Fruit fly (Drosophila melanogaster) Kc167 (cell line): ENCODE results near the gene Actn.

Source experiments
- Myc ChIP-seq: fragments of >200 bp; optimal IDR thresholded peaks from 2 replicates; lab custom pipeline; 2017; ENCODE audit warnings: missing external identifiers
- insv ChIP-seq: fragments of >200 bp; optimal IDR thresholded peaks from 3 replicates; lab custom pipeline; 2018; ENCODE audit warnings: missing external identifiers
- psq ChIP-seq: fragments of >200 bp; optimal IDR thresholded peaks from 2 replicates; lab custom pipeline; 2017; ENCODE audit warnings: missing external identifiers

- TF ChIP-seq psq, result no peak
- no peak for TF ChIP-seq insv
- TF ChIP-seq Myc (lab: Kevin White, UChicago), result no peak
Measured at dm6 chrX:2087501-2087900, 45.4 kb upstream of the Actn start.
